Fruit fly (Drosophila melanogaster) whole organism, embryonic: ENCODE data around the gene Coq5.

Source experiments
- Adf1 ChIP-seq: fragments of 200-800 bp; sonication (Bioruptor generic); IDR thresholded peaks from 2 replicates; pipeline ENCODE4 v1.3.6; 2022; ENCODE audit warnings: missing biosample characterization, missing genetic modification characterization
- CG10431 ChIP-seq: fragments of 200-800 bp; sonication (Bioruptor generic); optimal IDR thresholded peaks from 3 replicates; lab custom pipeline; 2018; ENCODE audit warnings: missing biosample characterization, mild to moderate bottlenecking, missing genetic modification characterization
- CG11560 ChIP-seq: fragments of 200-800 bp; sonication (Bioruptor generic); IDR thresholded peaks from 3 replicates; pipeline ENCODE4 v1.3.6; 2022; ENCODE audit warnings: missing biosample characterization, missing genetic modification characterization
- CG12219 ChIP-seq: fragments of 200-800 bp; sonication (Bioruptor generic); optimal IDR thresholded peaks from 3 replicates; lab custom pipeline; 2018; ENCODE audit warnings: missing biosample characterization, mild to moderate bottlenecking, missing genetic modification characterization
- CG12391 ChIP-seq: fragments of 200-800 bp; sonication (Bioruptor generic); optimal IDR thresholded peaks from 3 replicates; lab custom pipeline; 2018; ENCODE audit warnings: missing biosample characterization, mild to moderate bottlenecking, missing genetic modification characterization, moderate library complexity
- CG12769 ChIP-seq: fragments of 200-800 bp; sonication (Bioruptor generic); optimal IDR thresholded peaks from 2 replicates; lab custom pipeline; 2019; ENCODE audit warnings: missing biosample characterization, mild to moderate bottlenecking, missing genetic modification characterization, moderate library complexity
- CG17186 ChIP-seq: fragments of 200-800 bp; sonication (Bioruptor generic); optimal IDR thresholded peaks from 3 replicates; lab custom pipeline; 2017; ENCODE audit warnings: missing biosample characterization, missing genetic modification reagents, missing genetic modification characterization
- CG17829 ChIP-seq: fragments of 200-800 bp; optimal IDR thresholded peaks from 2 replicates; lab custom pipeline; 2019; ENCODE audit warnings: missing biosample characterization, mild to moderate bottlenecking, missing genetic modification characterization, moderate library complexity
- CG18262 ChIP-seq: fragments of 200-800 bp; optimal IDR thresholded peaks from 3 replicates; lab custom pipeline; 2019; ENCODE audit warnings: missing biosample characterization, mild to moderate bottlenecking, missing genetic modification characterization, moderate library complexity
- CG18599 ChIP-seq: fragments of 200-800 bp; sonication (Bioruptor generic); optimal IDR thresholded peaks from 3 replicates; lab custom pipeline; 2017; ENCODE audit warnings: missing biosample characterization, missing genetic modification characterization, mild to moderate bottlenecking, moderate library complexity, missing genetic modification reagents
- CG43689 ChIP-seq: fragments of 200-800 bp; sonication (Bioruptor generic); IDR thresholded peaks from 2 replicates; pipeline ENCODE4 v1.3.6; 2022; ENCODE audit warnings: missing biosample characterization, missing genetic modification characterization
- CG4707 ChIP-seq: fragments of 200-800 bp; sonication (Bioruptor generic); optimal IDR thresholded peaks from 2 replicates; lab custom pipeline; 2018; ENCODE audit warnings: missing biosample characterization, mild to moderate bottlenecking, missing genetic modification characterization, moderate library complexity
- CG6791 ChIP-seq: fragments of 200-800 bp; sonication (Bioruptor generic); IDR thresholded peaks from 3 replicates; pipeline ENCODE4 v1.3.6; 2022; ENCODE audit warnings: missing biosample characterization, missing genetic modification characterization; ENCODE audit not compliant: partially characterized antibody
- CG7372 ChIP-seq: fragments of 200-800 bp; sonication (Bioruptor generic); IDR thresholded peaks from 2 replicates; pipeline ENCODE4 v1.3.6; 2022; ENCODE audit warnings: missing biosample characterization, missing genetic modification characterization
- CG8290 ChIP-seq, 3 experiments: fragments of 200-800 bp; sonication (Bioruptor generic); optimal IDR thresholded peaks; 2 replicates each; lab custom pipeline; 2016 to 2019; ENCODE audit warnings: missing biosample characterization in 3 of 3, missing genetic modification characterization in 3 of 3, mild to moderate bottlenecking in 2 of 3, moderate library complexity in 1 of 3
- CG8478 ChIP-seq: fragments of >200 bp; optimal IDR thresholded peaks from 2 replicates; lab custom pipeline; 2018
- CG9876 ChIP-seq: fragments of 200-800 bp; sonication (Bioruptor generic); optimal IDR thresholded peaks from 2 replicates; lab custom pipeline; 2016; ENCODE audit warnings: missing biosample characterization, missing genetic modification characterization
- Camta ChIP-seq: fragments of 200-800 bp; sonication (Bioruptor generic); optimal IDR thresholded peaks from 2 replicates; lab custom pipeline; 2016; ENCODE audit warnings: missing biosample characterization, missing genetic modification characterization
- Chrac-16 ChIP-seq: fragments of 200-800 bp; sonication (Bioruptor generic); optimal IDR thresholded peaks from 3 replicates; lab custom pipeline; 2016; ENCODE audit warnings: missing biosample characterization, missing genetic modification characterization
- Dek ChIP-seq: fragments of 200-800 bp; sonication (Bioruptor generic); optimal IDR thresholded peaks from 3 replicates; lab custom pipeline; 2019; ENCODE audit warnings: missing biosample characterization, mild to moderate bottlenecking, missing genetic modification characterization, moderate library complexity
- Ets97D ChIP-seq: fragments of 200-800 bp; sonication (Bioruptor generic); optimal IDR thresholded peaks from 3 replicates; lab custom pipeline; 2016; ENCODE audit warnings: missing biosample characterization, missing genetic modification characterization
- H2.0 ChIP-seq: fragments of 200-800 bp; sonication (Bioruptor generic); IDR thresholded peaks from 2 replicates; pipeline ENCODE4 v1.3.6; 2022; ENCODE audit warnings: missing biosample characterization, missing genetic modification characterization
- Hsf ChIP-seq: fragments of 200-800 bp; sonication (Bioruptor generic); optimal IDR thresholded peaks from 3 replicates; lab custom pipeline; 2016; ENCODE audit warnings: missing biosample characterization, missing genetic modification characterization
- PHDP ChIP-seq: fragments of 200-800 bp; sonication (Bioruptor generic); optimal IDR thresholded peaks from 3 replicates; lab custom pipeline; 2018; ENCODE audit warnings: missing biosample characterization, mild to moderate bottlenecking, missing genetic modification characterization, moderate library complexity
- Ravus ChIP-seq: fragments of 200-800 bp; sonication (Bioruptor generic); IDR thresholded peaks from 2 replicates; pipeline ENCODE4 v1.3.6; 2022; ENCODE audit warnings: missing biosample characterization, missing genetic modification characterization
- Sin3A ChIP-seq: fragments of >200 bp; optimal IDR thresholded peaks from 2 replicates; lab custom pipeline; 2018
- Stat92E ChIP-seq, 3 experiments: fragments of >200 bp in 2 of 3; fragments of 200-800 bp in 1 of 3; sonication (Bioruptor generic) in 1 of 3; optimal IDR thresholded peaks; 2 replicates each; lab custom pipeline; 2017 to 2019; ENCODE audit warnings: missing biosample characterization in 3 of 3, missing genetic modification characterization in 3 of 3, mild to moderate bottlenecking in 1 of 3, moderate library complexity in 1 of 3
- Taf1 ChIP-seq: fragments of 200-800 bp; sonication (Bioruptor generic); IDR thresholded peaks from 2 replicates; pipeline ENCODE4 v1.3.6; 2022; ENCODE audit warnings: missing biosample characterization, missing genetic modification characterization
- aop ChIP-seq: fragments of 200-800 bp; sonication (Bioruptor generic); IDR thresholded peaks from 2 replicates; pipeline ENCODE4 v1.3.6; 2022; ENCODE audit warnings: missing biosample characterization, missing genetic modification characterization
- br ChIP-seq: fragments of >200 bp; optimal IDR thresholded peaks from 2 replicates; lab custom pipeline; 2017
- bsh ChIP-seq, 2 experiments: fragments of 200-800 bp; sonication (Bioruptor generic); optimal IDR thresholded peaks; 2 replicates each; lab custom pipeline; 2017 to 2018; ENCODE audit warnings: mild to moderate bottlenecking in 2 of 2, missing biosample characterization in 2 of 2, missing genetic modification characterization in 2 of 2, moderate library complexity in 1 of 2
- dati ChIP-seq: fragments of 200-800 bp; sonication (Bioruptor generic); IDR thresholded peaks from 2 replicates; pipeline ENCODE4 v1.3.6; 2022; ENCODE audit warnings: missing biosample characterization, missing genetic modification characterization
- dmrt99B ChIP-seq: fragments of 200-800 bp; sonication (Bioruptor generic); optimal IDR thresholded peaks from 2 replicates; lab custom pipeline; 2018; ENCODE audit warnings: missing biosample characterization, mild to moderate bottlenecking, missing genetic modification characterization, moderate library complexity
- dpn ChIP-seq, 2 experiments: fragments of 200-800 bp; sonication (Bioruptor generic); optimal IDR thresholded peaks; 3 replicates each; lab custom pipeline; 2016; ENCODE audit warnings: missing biosample characterization in 2 of 2, missing genetic modification characterization in 2 of 2
- grau ChIP-seq: fragments of 200-800 bp; optimal IDR thresholded peaks from 3 replicates; lab custom pipeline; 2019; ENCODE audit warnings: missing biosample characterization, mild to moderate bottlenecking, missing genetic modification characterization, moderate library complexity
- gro ChIP-seq: fragments of 200-800 bp; sonication (Bioruptor generic); optimal IDR thresholded peaks from 2 replicates; lab custom pipeline; 2016; ENCODE audit warnings: missing biosample characterization, missing genetic modification characterization
- gsb-n ChIP-seq: fragments of 200-800 bp; sonication (Bioruptor generic); optimal IDR thresholded peaks from 3 replicates; lab custom pipeline; 2018; ENCODE audit warnings: missing biosample characterization, mild to moderate bottlenecking, missing genetic modification characterization
- h ChIP-seq: fragments of >200 bp; optimal IDR thresholded peaks from 2 replicates; lab custom pipeline; 2017
- nau ChIP-seq: fragments of 200-800 bp; sonication (Bioruptor generic); optimal IDR thresholded peaks from 3 replicates; lab custom pipeline; 2017; ENCODE audit warnings: missing biosample characterization, mild to moderate bottlenecking, missing genetic modification characterization, missing genetic modification reagents
- nmo ChIP-seq: fragments of 200-800 bp; sonication (Bioruptor generic); optimal IDR thresholded peaks from 2 replicates; lab custom pipeline; 2018; ENCODE audit warnings: missing biosample characterization, mild to moderate bottlenecking, missing genetic modification characterization, moderate library complexity
- phol ChIP-seq: fragments of 200-800 bp; sonication (Bioruptor generic); optimal IDR thresholded peaks from 3 replicates; lab custom pipeline; 2018; ENCODE audit warnings: missing biosample characterization, mild to moderate bottlenecking, missing genetic modification characterization, moderate library complexity
- pnt ChIP-seq: fragments of 200-800 bp; sonication (Bioruptor generic); optimal IDR thresholded peaks from 3 replicates; lab custom pipeline; 2016; ENCODE audit warnings: missing biosample characterization, missing genetic modification characterization
- ranshi ChIP-seq: fragments of 200-800 bp; sonication (Bioruptor generic); IDR thresholded peaks from 2 replicates; pipeline ENCODE4 v1.3.6; 2022; ENCODE audit warnings: missing biosample characterization, missing genetic modification characterization
- rib ChIP-seq: fragments of 200-800 bp; sonication (Bioruptor generic); IDR thresholded peaks from 2 replicates; pipeline ENCODE4 v1.3.6; 2022; ENCODE audit warnings: missing biosample characterization, missing genetic modification characterization
- sob ChIP-seq: fragments of 200-800 bp; sonication (Bioruptor generic); IDR thresholded peaks from 2 replicates; pipeline ENCODE4 v1.3.6; 2022; ENCODE audit warnings: missing biosample characterization, missing genetic modification characterization
- stc ChIP-seq: fragments of 200-800 bp; sonication (Bioruptor generic); IDR thresholded peaks from 2 replicates; pipeline ENCODE4 v1.3.6; 2022; ENCODE audit warnings: missing biosample characterization, missing genetic modification characterization
- sug ChIP-seq: fragments of 200-800 bp; optimal IDR thresholded peaks from 2 replicates; lab custom pipeline; 2019; ENCODE audit warnings: missing biosample characterization, mild to moderate bottlenecking, missing genetic modification characterization, moderate library complexity
- tap ChIP-seq: fragments of 200-800 bp; optimal IDR thresholded peaks from 3 replicates; lab custom pipeline; 2019; ENCODE audit warnings: missing biosample characterization, mild to moderate bottlenecking, missing genetic modification characterization, moderate library complexity
- wek ChIP-seq: fragments of 200-800 bp; sonication (Bioruptor generic); optimal IDR thresholded peaks from 3 replicates; lab custom pipeline; 2018; ENCODE audit warnings: missing biosample characterization, mild to moderate bottlenecking, missing genetic modification characterization, moderate library complexity
- yki ChIP-seq: fragments of >200 bp; optimal IDR thresholded peaks from 3 replicates; lab custom pipeline; 2018
- z ChIP-seq: fragments of 200-800 bp; sonication (Bioruptor generic); IDR thresholded peaks from 3 replicates; pipeline ENCODE4 v1.3.6; 2022; ENCODE audit warnings: missing biosample characterization, missing genetic modification characterization
- zen ChIP-seq: fragments of 200-800 bp; sonication (Bioruptor generic); optimal IDR thresholded peaks from 3 replicates; lab custom pipeline; 2018; ENCODE audit warnings: missing biosample characterization, mild to moderate bottlenecking, missing genetic modification characterization, moderate library complexity

Gene Coq5

DNA sequence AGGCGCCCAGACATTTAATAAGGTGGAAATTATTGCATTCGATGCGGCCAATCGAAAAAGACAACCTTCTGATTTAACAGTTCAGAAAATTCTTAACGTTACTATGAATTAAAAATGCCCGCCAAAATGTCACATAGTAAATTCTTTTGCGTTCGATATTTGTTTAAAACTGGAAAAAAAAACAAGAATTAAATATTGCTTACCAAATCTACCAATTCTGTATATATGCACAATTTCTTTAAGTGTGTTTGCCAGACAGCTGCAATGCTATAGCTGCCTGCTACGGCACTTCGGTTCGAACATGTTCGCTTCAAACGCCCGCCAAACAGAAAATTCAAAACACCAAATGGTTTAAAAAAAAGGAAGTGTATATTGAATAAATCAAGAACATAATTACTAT, 19.7 kb upstream of the Coq5 start (continued):
- peak; percentile 43 for TF ChIP-seq nau (GFP tag; lab: Kevin White, UChicago)
- peak; percentile 47 for TF ChIP-seq CG17829 (tag; lab: Kevin White, UChicago)
- TF ChIP-seq Hsf (GFP tag; lab: Kevin White, UChicago) = peak; percentile 80
- no peak for TF ChIP-seq rib (GFP tag; lab: Robert Waterston, UW)
- peak in 1 of 2 experiments; percentile 75 for TF ChIP-seq bsh (GFP tag; optimal IDR thresholded peaks at IDR 0.05; lab: Kevin White, UChicago)
- peak; percentile 45 for TF ChIP-seq CG12769 (tag; lab: Kevin White, UChicago)
- TF ChIP-seq dpn (GFP tag; optimal IDR thresholded peaks at IDR 0.05; lab: Kevin White, UChicago) = peak; percentile 67 to 73
- TF ChIP-seq gsb-n (tag; lab: Kevin White, UChicago) = peak; percentile 66
- no peak for TF ChIP-seq CG9876 (GFP tag; lab: Kevin White, UChicago)
- TF ChIP-seq Ets97D (GFP tag; lab: Kevin White, UChicago) = peak; percentile 35
- no peak for TF ChIP-seq CG17186 (GFP tag; lab: Kevin White, UChicago)
- peak; percentile 71 for TF ChIP-seq Camta
- TF ChIP-seq H2.0 = peak; percentile 51; the same call in 1 of the 2 replicates
- peak; percentile 69 for TF ChIP-seq pnt (GFP tag; lab: Kevin White, UChicago)
- no peak for TF ChIP-seq aop
- TF ChIP-seq yki (lab: Kevin White, UChicago) = no peak
- TF ChIP-seq Sin3A = no peak
- no peak for TF ChIP-seq wek
- peak; percentile 66 for TF ChIP-seq dmrt99B (tag; lab: Kevin White, UChicago)
- no peak for TF ChIP-seq CG43689 (GFP tag; lab: Robert Waterston, UW)
- no peak for TF ChIP-seq Stat92E (GFP tag; optimal IDR thresholded peaks at IDR 0.05; lab: Kevin White, UChicago)
- TF ChIP-seq phol = peak; percentile 59
- TF ChIP-seq CG8478 (lab: Kevin White, UChicago) = no peak
- peak; percentile 32 for TF ChIP-seq CG18599
- TF ChIP-seq br (lab: Kevin White, UChicago) = no peak
- peak; percentile 74 for TF ChIP-seq PHDP (tag; lab: Kevin White, UChicago)
- peak; percentile 51 for TF ChIP-seq grau (tag; lab: Kevin White, UChicago)
- TF ChIP-seq Dek = peak; percentile 54
- peak; percentile 58 for TF ChIP-seq nmo (GFP tag; lab: Kevin White, UChicago)
- no peak for TF ChIP-seq sug (tag; lab: Kevin White, UChicago)
- TF ChIP-seq CG18262 (tag; lab: Kevin White, UChicago) = peak; percentile 58
- no peak for TF ChIP-seq Taf1
- peak; percentile 3 for TF ChIP-seq CG12219 (GFP tag; lab: Kevin White, UChicago)
- TF ChIP-seq gro (GFP tag; lab: Kevin White, UChicago) = peak; percentile 74
- TF ChIP-seq Chrac-16 (GFP tag; lab: Kevin White, UChicago) = peak; percentile 71
- TF ChIP-seq dati (GFP tag; lab: Robert Waterston, UW) = 0 out of 2 replicates have a peak, but pooled peaks have one; percentile 10
- no peak for TF ChIP-seq tap
- peak; percentile 51 for TF ChIP-seq CG8290 (GFP tag; optimal IDR thresholded peaks at IDR 0.05; lab: Kevin White, UChicago)
- peak in 1 of 2 experiments; percentile 68 for TF ChIP-seq CG8290 (tag; optimal IDR thresholded peaks at IDR 0.05; lab: Kevin White, UChicago)
- peak; percentile 72 for TF ChIP-seq stc
- TF ChIP-seq h = no peak
- TF ChIP-seq sob = peak; percentile 75
- 0 out of 2 replicates have a peak, but pooled peaks have one; percentile 10 for TF ChIP-seq CG7372 (GFP tag; lab: Robert Waterston, UW)
- TF ChIP-seq CG6791 = no peak
- TF ChIP-seq Ravus (GFP tag; lab: Robert Waterston, UW) = no peak; the same call in 1 of the 2 replicates
- TF ChIP-seq CG10431 = no peak
- peak; percentile 58 for TF ChIP-seq ranshi (GFP tag; lab: Robert Waterston, UW)
- TF ChIP-seq CG11560 (tag; lab: Robert Waterston, UW) = no peak; the same call in 2 of the 3 replicates
- 0 out of 2 replicates have a peak, but pooled peaks have one; percentile 14 for TF ChIP-seq Adf1 (GFP tag; lab: Robert Waterston, UW)
- peak; percentile 66 for TF ChIP-seq CG12391 (tag; lab: Kevin White, UChicago)
- no peak for TF ChIP-seq z (GFP tag; lab: Robert Waterston, UW)
- no peak for TF ChIP-seq CG4707 (GFP tag; lab: Kevin White, UChicago)
- no peak for TF ChIP-seq zen (tag; lab: Kevin White, UChicago)
